Worm (Caenorhabditis elegans): ENCODE measurements around the gene F40G9.15.

DNA sequence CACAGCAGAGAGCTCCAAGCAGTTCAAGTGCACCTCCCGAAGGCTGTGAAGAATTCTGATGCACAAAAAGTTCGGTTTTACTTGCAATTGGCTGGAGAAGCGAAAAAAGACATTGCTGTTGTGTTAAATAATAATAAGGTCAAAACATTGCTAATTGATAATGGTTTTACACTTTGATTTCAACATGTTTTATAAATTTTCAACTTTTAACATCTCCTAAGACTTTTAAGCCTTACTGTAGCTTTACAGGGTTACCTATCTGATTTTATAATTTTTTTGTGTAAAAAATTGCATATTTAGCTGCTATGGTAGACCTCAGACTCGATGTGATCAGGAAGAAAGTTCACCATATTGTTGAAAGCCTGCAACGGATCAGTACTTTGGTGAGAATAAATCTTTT is 48.0 kb upstream of the F40G9.15 start, which contains the start of gene pals-25:
- TF ChIP-seq ceh-82 (tag; optimal IDR thresholded peaks at IDR 0.05) (no peak), efl-3 (GFP tag; optimal IDR thresholded peaks at IDR 0.05) (no peak), isw-1 (GFP tag; IDR thresholded peaks at IDR 0.05) (no peak), nhr-12 (tag; optimal IDR thresholded peaks at IDR 0.05) (no peak), nhr-76 (tag; optimal IDR thresholded peaks at IDR 0.05) (no peak)
